Fruit fly (Drosophila melanogaster) Kc167 (cell line): Measurements from ENCODE around the gene TwdlJ.

ENCODE experiments used
- Myc ChIP-seq: fragments of >200 bp; optimal IDR thresholded peaks from 2 replicates; lab custom pipeline; 2017; ENCODE audit warnings: missing external identifiers
- Sin3A ChIP-seq: fragments of >200 bp; optimal IDR thresholded peaks from 2 replicates; lab custom pipeline; 2018; ENCODE audit warnings: missing external identifiers
- h ChIP-seq: fragments of >200 bp; optimal IDR thresholded peaks from 3 replicates; lab custom pipeline; 2018; ENCODE audit warnings: missing external identifiers
- insv ChIP-seq: fragments of >200 bp; optimal IDR thresholded peaks from 3 replicates; lab custom pipeline; 2018; ENCODE audit warnings: missing external identifiers
- psq ChIP-seq: fragments of >200 bp; optimal IDR thresholded peaks from 2 replicates; lab custom pipeline; 2017; ENCODE audit warnings: missing external identifiers
- ttk ChIP-seq: sonication (Bioruptor generic); optimal IDR thresholded peaks from 2 replicates; lab custom pipeline; 2017; ENCODE audit warnings: missing external identifiers

TwdlJ gene

DNA sequence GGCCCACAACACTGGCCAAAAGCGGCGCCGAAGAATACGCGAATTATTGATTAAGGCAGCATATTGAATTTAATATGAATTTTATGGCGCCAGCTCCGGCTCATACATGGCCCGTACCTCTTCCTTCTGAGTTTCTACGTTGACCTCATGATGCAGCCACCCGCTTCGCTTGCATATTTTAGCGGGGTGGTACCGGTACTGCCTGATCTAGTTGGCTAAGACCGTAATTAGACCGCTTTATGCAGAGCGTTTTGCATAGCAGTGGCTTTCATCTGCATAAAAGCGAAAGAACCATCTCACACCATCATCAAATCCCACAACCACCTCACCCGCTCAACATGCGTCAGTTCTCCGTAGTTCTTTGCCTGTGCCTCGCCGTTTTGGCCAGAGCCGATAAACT is at the start of gene TwdlJ:
Gene TwdlJ, plus strand, starts transcription at position 301 of the 400 bp plus-strand sequence.
- TF ChIP-seq Sin3A (lab: Kevin White, UChicago) = no peak
- TF ChIP-seq insv (lab: Kevin White, UChicago) = no peak
- TF ChIP-seq h (lab: Kevin White, UChicago) = no peak
- no peak for TF ChIP-seq Myc (lab: Kevin White, UChicago)
- no peak for TF ChIP-seq psq (lab: Kevin White, UChicago)
- no peak for TF ChIP-seq ttk (lab: Kevin White, UChicago)

DNA sequence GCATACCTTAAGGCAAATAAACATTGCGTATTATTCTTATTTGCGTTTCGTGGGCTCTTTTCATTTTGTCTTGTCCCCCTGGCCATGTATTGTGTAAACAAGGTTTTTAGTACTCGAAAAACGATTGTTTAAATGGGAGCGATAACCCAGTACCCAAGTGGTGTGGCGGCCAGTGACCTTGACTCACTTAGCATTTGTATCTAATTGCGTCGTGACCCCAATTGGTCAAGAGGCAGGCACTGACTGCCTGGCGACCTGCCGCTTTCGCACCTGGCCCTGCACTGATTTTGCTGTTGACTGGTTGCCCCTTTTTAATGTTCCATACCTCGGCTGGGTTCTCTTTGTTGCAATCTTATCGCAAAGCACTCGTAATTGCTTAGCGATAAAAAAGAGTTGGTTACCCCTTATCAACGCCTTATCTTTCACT is 41.5 kb upstream of the TwdlJ start:
- TF ChIP-seq psq (lab: Kevin White, UChicago) (no peak), Myc (lab: Kevin White, UChicago) (no peak), ttk (lab: Kevin White, UChicago) (no peak), insv (lab: Kevin White, UChicago) (no peak), h (lab: Kevin White, UChicago) (no peak)

DNA sequence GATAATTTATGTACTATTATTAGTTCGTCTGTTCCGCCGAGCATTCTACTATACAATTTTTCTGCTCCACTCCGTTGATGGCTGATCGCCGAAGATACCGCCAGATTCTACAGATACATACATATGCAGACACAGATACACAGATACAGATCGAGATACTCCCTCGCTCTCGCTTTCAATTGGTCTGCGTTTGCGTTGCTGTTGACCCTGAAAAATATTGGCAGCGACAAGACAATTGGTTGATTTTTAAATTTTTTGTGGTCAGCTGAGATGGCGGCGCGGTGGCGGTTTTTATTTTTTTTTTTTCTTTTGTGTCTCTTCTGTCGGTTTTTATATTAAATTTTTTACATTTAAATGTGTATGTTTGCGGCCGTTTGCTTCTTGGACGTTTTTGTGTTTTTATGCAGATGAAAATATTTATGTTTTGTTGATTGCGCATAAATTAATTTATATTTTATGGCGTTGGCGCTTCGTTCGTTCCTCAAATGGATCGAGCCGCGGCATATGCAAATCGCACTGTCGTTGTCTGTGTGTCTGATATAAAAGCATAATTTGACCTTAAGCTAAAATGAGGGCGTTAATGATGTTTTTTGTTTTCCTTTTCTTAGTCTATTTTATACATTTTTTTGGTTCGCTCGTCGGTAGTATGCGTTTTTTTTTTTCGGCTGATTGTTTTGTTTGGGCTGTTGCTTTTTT is 35.7 kb upstream of the TwdlJ start:
- TF ChIP-seq ttk (lab: Kevin White, UChicago) = no peak
- TF ChIP-seq Myc (lab: Kevin White, UChicago) = no peak
- TF ChIP-seq insv (lab: Kevin White, UChicago) = no peak
- no peak for TF ChIP-seq Sin3A (lab: Kevin White, UChicago)

DNA sequence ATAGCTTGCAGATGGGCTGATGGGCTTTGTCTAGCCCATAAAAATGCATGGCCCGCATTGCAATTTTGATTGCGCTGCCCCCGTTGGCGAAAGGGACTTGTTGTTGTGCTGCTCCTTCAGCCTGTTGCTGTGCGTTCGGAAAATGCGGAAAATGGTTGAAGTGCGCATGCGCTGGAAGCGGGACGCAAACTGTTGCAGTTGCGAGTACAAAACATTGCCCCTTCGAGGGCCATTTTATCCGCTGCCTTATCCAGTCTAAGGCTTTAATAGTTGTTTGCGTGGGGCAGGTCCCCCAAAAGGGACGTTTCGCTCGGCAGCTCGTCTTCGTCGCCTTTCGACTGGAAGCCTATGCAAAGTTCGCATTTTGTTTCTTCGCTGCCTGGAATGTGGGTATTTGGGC is 23.2 kb upstream of the TwdlJ start:
- TF ChIP-seq h (lab: Kevin White, UChicago) (no peak), insv (lab: Kevin White, UChicago) (no peak), psq (lab: Kevin White, UChicago) (no peak), Sin3A (lab: Kevin White, UChicago) (no peak), ttk (lab: Kevin White, UChicago) (no peak), Myc (lab: Kevin White, UChicago) (no peak)

DNA sequence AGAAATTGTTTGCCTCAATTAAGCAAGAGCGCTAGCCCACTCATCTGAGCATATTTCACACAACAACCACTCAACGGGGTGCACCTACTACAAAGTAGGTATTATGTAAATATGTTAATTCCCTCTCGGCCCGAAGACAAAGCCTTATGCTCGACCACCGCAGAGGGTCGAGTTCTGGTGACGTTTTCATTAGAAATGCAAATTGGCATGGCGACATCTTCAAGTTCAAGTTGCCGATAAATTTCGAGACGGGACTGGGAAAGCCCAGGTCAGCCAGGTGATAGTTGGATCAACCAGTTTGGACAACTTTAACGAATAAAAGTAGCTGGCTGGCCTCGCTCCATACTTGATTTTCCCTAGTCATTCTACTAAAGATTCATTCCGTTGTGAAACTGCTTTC is 14.3 kb upstream of the TwdlJ start:
- TF ChIP-seq h (lab: Kevin White, UChicago) (no peak), ttk (lab: Kevin White, UChicago) (no peak), psq (lab: Kevin White, UChicago) (no peak), insv (lab: Kevin White, UChicago) (no peak), Myc (lab: Kevin White, UChicago) (no peak), Sin3A (lab: Kevin White, UChicago) (no peak)

DNA sequence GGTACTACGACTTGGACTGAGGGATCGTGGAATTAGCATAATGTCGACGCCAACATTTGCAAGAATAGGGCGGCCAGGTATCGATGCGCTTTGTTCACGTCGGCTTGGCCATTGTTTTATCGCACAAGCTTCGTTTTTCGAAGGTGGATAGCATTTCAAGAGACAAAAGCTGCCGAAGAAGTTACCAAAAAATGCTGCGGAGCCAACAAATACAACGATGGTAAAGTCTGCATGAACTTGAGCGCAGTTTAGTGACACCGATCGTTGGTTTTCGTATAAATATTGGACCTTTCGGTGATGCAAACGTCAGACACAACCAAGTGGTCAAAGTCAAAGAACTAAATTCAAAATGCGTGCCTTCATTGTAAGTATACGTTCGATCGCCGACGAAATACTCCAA is 10.9 kb upstream of the TwdlJ start, which contains the start of gene TwdlM:
Gene TwdlM, plus strand, starts transcription at position 301 of the 400 bp plus-strand sequence.
- TF ChIP-seq ttk (lab: Kevin White, UChicago) (no peak), insv (lab: Kevin White, UChicago) (no peak), Myc (lab: Kevin White, UChicago) (no peak), h (lab: Kevin White, UChicago) (no peak), psq (lab: Kevin White, UChicago) (no peak), Sin3A (lab: Kevin White, UChicago) (no peak)

DNA sequence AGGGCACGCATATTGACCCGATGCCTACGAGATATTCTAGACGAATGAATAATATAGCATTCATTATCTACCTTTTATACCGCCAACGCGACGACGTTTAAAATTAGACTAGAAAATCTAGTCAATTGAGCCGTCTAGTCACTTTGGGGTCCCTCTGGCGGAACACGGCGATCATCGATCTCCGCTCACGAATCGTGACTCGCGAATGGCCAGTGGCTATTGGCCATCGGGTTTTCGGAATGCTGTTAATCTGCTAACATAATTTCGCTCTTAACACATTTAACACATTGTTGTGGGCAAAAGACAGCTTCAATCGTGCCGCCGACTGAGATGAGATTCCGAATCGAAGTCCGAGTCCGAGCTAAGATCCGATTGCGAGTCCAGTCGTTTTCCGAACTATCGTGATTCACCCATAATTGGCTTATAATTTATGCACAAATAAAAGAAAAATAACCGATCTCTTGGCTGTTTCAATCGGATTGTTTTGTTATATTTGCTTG is 8.4 kb upstream of the TwdlJ start, which contains the start of gene TwdlP:
Gene TwdlP, minus strand, starts transcription at position 51 of the 500 bp plus-strand sequence.
- TF ChIP-seq psq (lab: Kevin White, UChicago) (no peak), Sin3A (lab: Kevin White, UChicago) (no peak), Myc (lab: Kevin White, UChicago) (no peak), insv (lab: Kevin White, UChicago) (no peak), ttk (lab: Kevin White, UChicago) (no peak), h (lab: Kevin White, UChicago) (no peak)

DNA sequence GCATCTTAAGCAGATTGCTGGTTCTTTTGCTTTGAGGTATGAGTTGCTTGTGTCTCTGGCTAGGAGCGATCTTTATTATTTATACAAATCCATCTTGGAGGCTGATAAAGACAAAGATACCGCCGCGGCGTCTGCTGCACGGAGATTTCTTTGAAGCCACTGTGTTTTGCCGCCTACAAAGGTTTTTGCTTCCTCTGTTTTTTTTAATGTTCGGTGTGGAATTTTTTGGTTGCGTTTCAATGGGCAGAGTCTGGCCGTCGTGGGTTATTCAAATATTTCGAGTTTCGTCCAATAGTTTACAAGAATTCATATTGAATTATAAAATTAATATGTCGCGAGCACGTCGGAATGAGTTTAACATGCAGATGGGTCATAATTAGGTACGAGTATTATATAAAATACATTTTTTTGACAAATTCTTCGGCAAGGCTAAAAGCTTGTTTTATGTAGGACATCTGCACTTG is 6.2 kb upstream of the TwdlJ start, which contains the start of gene TwdlB:
Gene TwdlB, minus strand, starts transcription at position 51 of the 464 bp plus-strand sequence.
- TF ChIP-seq psq (lab: Kevin White, UChicago) (no peak), Myc (lab: Kevin White, UChicago) (no peak), insv (lab: Kevin White, UChicago) (no peak), Sin3A (lab: Kevin White, UChicago) (no peak), h (lab: Kevin White, UChicago) (no peak), ttk (lab: Kevin White, UChicago) (no peak)

DNA sequence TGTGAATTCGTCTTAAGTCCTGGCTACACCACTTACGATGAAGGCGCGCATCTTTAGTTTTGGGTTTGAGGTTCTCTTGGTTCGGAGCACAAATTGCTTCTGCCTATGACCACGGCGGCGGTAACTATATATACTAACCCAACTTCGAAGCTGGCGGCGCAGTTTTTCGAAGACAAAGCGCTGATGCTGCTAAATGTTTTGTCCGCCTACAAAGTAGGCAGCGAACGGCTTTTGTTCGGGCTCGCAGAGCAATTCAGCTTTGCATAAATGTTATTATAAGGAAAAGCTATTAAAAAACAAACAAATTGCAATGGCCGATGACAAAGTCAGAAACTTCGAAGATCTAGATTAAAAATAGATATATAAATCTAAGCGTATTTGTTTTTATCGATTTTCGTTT is 4.2 kb upstream of the TwdlJ start, which contains the start of gene TwdlL:
Gene TwdlL, minus strand, starts transcription at position 101 of the 400 bp plus-strand sequence.
- TF ChIP-seq insv (lab: Kevin White, UChicago) (no peak), Myc (lab: Kevin White, UChicago) (no peak), h (lab: Kevin White, UChicago) (no peak), psq (lab: Kevin White, UChicago) (no peak), ttk (lab: Kevin White, UChicago) (no peak), Sin3A (lab: Kevin White, UChicago) (no peak)

DNA sequence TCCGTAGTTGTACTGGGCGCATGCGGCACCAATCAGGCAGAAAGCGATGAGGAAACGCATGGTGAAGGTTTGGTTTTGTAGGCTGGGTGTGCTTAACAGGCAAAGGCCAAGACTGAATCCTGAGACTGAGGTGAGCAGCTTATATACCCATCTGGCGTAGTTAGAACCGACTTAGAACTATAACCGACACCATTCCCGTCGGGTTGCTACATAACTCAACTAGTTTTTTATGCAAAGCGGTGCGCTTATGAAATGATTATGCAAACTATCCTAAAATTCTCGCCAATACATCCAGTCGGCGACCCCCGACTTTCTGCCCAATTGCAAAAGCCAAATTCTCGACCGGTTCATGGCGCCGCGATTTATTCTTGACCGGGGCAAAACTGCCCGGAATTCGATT is 3.1 kb upstream of the TwdlJ start, which contains the start of gene TwdlO:
Gene TwdlO, minus strand, starts transcription at position 101 of the 400 bp plus-strand sequence.
- TF ChIP-seq insv (lab: Kevin White, UChicago) = no peak
- TF ChIP-seq ttk (lab: Kevin White, UChicago) = no peak
- TF ChIP-seq h (lab: Kevin White, UChicago) = no peak
- TF ChIP-seq Myc (lab: Kevin White, UChicago) = no peak
- no peak for TF ChIP-seq Sin3A (lab: Kevin White, UChicago)
- no peak for TF ChIP-seq psq (lab: Kevin White, UChicago)

DNA sequence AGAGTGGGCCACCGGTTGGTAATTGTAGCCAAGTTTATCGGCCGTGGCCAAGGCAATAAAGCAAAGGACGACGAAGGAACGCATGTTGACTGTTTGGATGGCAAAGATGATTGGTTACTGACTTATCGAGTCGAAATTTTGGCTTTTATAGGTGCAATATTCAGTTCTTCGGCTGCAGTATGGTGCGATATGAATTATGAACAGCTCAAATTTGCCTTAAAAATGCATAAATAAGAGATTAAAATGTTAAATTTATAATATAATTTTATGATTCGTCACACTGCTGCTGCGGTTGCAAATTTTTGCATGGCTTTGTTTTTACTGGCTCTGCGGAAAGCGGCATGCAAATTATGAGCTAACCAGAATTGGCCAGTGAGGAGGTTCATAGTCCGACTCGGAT is 1.1 kb upstream of the TwdlJ start, which contains the start of gene TwdlK:
Gene TwdlK, minus strand, starts transcription at position 101 of the 400 bp plus-strand sequence.
- TF ChIP-seq Myc (lab: Kevin White, UChicago) (no peak), Sin3A (lab: Kevin White, UChicago) (no peak), ttk (lab: Kevin White, UChicago) (no peak), insv (lab: Kevin White, UChicago) (no peak), h (lab: Kevin White, UChicago) (no peak), psq (lab: Kevin White, UChicago) (no peak)
